Worm (Caenorhabditis elegans): ENCODE data around the gene srh-7.

The srh-7 gene

DNA sequence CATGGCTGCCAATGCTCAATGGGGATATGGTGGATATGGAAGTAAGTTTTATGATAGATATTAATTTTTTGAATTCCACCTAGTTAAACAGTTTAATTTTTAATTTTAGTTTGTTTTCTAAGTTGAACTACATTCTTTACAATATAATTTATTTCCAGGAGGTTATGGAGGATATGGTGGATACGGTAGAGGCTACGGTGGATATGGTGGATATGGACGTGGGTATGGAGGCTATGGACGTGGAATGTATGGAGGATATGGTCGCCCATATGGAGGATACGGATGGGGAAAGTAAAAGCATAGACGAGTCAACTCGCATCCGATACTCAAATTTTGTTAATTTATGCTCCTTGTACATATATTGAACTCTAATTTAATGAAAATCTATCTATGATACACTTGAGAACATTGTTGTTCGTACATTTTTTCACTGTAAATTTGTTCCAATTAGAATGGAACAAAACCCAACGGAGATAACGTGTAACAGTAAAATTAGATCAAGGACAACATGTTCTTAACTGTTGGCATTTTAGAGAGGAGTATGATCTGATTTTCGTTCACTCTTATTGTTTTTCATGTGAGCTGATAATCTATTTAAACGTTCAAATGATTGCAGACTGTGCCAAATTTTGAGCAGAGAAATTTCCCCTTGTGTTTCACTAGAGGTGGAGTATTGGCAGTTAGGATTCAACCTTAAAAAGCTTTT is 27.6 kb upstream of the srh-7 start:
- TF ChIP-seq nhr-25 (tag; optimal IDR thresholded peaks at IDR 0.05), result peak; percentile 51
- TF ChIP-seq R02D3.7 (tag; optimal IDR thresholded peaks at IDR 0.05), result no peak
- peak; percentile 75 for TF ChIP-seq nhr-23 (tag; optimal IDR thresholded peaks at IDR 0.05)
- TF ChIP-seq ceh-82 (tag; optimal IDR thresholded peaks at IDR 0.05), result no peak
- TF ChIP-seq nhr-77 (tag; optimal IDR thresholded peaks at IDR 0.05), result no peak
- no peak for TF ChIP-seq tbx-2 (tag; optimal IDR thresholded peaks at IDR 0.05)
- TF ChIP-seq nhr-43 (tag; optimal IDR thresholded peaks at IDR 0.05; ENCODE audit: poor library complexity, severe bottlenecking), result no peak
- TF ChIP-seq pqm-1 (tag; optimal IDR thresholded peaks at IDR 0.05), result no peak
- TF ChIP-seq fos-1 (tag; optimal IDR thresholded peaks at IDR 0.05), result no peak
- TF ChIP-seq ceh-9 (tag; optimal IDR thresholded peaks at IDR 0.05), result no peak
- no peak for TF ChIP-seq ztf-4 (tag; optimal IDR thresholded peaks at IDR 0.05)
- TF ChIP-seq eor-1 (tag; optimal IDR thresholded peaks at IDR 0.05), result no peak

DNA sequence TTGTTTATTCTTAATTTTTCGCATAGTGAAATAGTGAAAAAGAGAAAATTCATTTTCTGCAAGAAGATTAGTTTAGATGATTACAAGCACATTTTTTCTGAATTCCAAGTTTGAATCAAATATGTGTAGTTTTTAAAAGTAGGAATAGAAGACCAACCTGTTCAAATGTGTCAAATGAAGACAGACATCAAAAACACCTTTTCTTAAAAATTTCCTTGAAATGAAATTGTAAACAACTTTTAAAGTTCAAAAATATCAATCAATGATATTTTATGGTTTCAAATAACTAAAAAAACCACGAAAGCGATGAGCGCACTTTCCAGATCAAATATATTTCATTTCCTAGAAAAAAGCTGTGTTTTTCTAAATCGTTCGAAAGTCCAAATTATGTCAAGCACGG is 26.3 kb upstream of the srh-7 start, which contains the start of gene nlp-30:
TSS of gene nlp-30 (plus strand) at position 301 of the 400 bp plus-strand sequence.
- TF ChIP-seq snpc-4 (tag; optimal IDR thresholded peaks at IDR 0.05) (no peak), nhr-12 (tag; optimal IDR thresholded peaks at IDR 0.05) (no peak), tbx-2 (tag; optimal IDR thresholded peaks at IDR 0.05) (no peak), fkh-10 (GFP tag; optimal IDR thresholded peaks at IDR 0.05) (no peak), pqm-1 (tag; optimal IDR thresholded peaks at IDR 0.05) (no peak), lsy-12 (tag; optimal IDR thresholded peaks at IDR 0.05) (no peak), ceh-82 (tag; optimal IDR thresholded peaks at IDR 0.05) (no peak), unc-62 (GFP tag; optimal IDR thresholded peaks at IDR 0.05) (no peak), nhr-77 (tag; optimal IDR thresholded peaks at IDR 0.05) (no peak), ceh-9 (tag; optimal IDR thresholded peaks at IDR 0.05) (no peak), pha-4 (tag; optimal IDR thresholded peaks at IDR 0.05) (no peak), elt-3 (tag; optimal IDR thresholded peaks at IDR 0.05) (no peak), hmg-11 (tag; optimal IDR thresholded peaks at IDR 0.05) (no peak), lin-15B (tag; optimal IDR thresholded peaks at IDR 0.05) (no peak), daf-12 (tag; optimal IDR thresholded peaks at IDR 0.05) (no peak), nhr-23 (tag; optimal IDR thresholded peaks at IDR 0.05) (no peak), mml-1 (tag; optimal IDR thresholded peaks at IDR 0.05) (no peak), nfya-1 (tag; optimal IDR thresholded peaks at IDR 0.05; ENCODE audit: insufficient read depth) (no peak)

DNA sequence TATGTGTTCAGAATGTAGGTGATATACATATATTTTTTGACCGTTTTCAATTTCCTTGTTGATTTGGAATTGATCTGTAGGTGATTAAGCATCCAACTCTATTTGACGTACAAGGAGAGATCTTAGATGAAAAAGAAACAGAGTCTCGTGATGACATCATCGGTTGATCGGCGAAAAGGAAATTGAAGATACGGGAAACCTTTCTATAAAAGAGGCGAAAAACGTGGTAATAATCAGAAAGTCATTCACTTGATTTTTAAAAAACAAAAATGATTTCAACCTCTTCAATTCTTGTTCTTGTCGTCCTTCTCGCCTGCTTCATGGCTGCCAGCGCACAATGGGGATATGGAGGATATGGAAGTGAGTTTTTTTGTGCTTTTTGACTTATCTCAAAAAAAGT is 23.8 kb upstream of the srh-7 start, which contains the start of gene nlp-29:
TSS of gene nlp-29 (plus strand) at position 248 of the 400 bp plus-strand sequence.
- no peak for TF ChIP-seq fos-1 (tag; optimal IDR thresholded peaks at IDR 0.05)
- TF ChIP-seq ztf-4 (tag; optimal IDR thresholded peaks at IDR 0.05), result no peak
- TF ChIP-seq hmg-11 (tag; optimal IDR thresholded peaks at IDR 0.05), result no peak
- no peak for TF ChIP-seq ztf-11 (tag; optimal IDR thresholded peaks at IDR 0.05)
- TF ChIP-seq nhr-77 (tag; optimal IDR thresholded peaks at IDR 0.05), result no peak
- no peak for TF ChIP-seq nhr-28 (tag; optimal IDR thresholded peaks at IDR 0.05)
- TF ChIP-seq nhr-25 (tag; optimal IDR thresholded peaks at IDR 0.05), result peak; percentile 75
- TF ChIP-seq nhr-23 (tag; optimal IDR thresholded peaks at IDR 0.05), result peak; percentile 78
- TF ChIP-seq nfya-1 (tag; optimal IDR thresholded peaks at IDR 0.05; ENCODE audit: insufficient read depth), result no peak

DNA sequence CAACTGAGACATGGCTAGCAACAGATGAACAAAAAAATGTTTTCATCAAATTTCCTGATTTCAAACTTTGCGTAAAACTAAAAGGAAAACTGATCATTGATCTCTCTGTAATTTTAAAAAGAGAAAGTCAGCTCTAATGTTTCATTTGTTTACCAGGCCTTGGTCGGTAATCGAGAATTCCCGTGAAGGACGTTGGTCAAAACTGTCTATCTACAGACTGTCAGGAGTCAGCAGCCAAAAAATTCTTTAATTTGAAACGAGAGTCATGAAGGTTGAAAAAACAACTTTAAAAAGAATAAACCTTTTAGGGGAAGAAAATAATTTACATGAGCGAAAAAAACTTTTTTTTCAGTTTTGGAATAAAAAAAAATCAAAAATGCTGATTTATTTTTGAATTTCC is 22.9 kb upstream of the srh-7 start:
- TF ChIP-seq elt-2 (tag; optimal IDR thresholded peaks at IDR 0.05), result no peak
- TF ChIP-seq fkh-2 (tag; optimal IDR thresholded peaks at IDR 0.05), result no peak
- TF ChIP-seq hmg-11 (tag; optimal IDR thresholded peaks at IDR 0.05), result no peak
- TF ChIP-seq aly-2 (tag; optimal IDR thresholded peaks at IDR 0.05), result no peak
- no peak for TF ChIP-seq ceh-16 (tag; optimal IDR thresholded peaks at IDR 0.05)
- TF ChIP-seq lin-15B (tag; optimal IDR thresholded peaks at IDR 0.05), result no peak
- no peak for TF ChIP-seq ceh-28 (tag; optimal IDR thresholded peaks at IDR 0.05)
- TF ChIP-seq nhr-12 (tag; optimal IDR thresholded peaks at IDR 0.05), result no peak
- no peak for TF ChIP-seq R02D3.7 (tag; optimal IDR thresholded peaks at IDR 0.05)
- TF ChIP-seq nhr-77 (tag; optimal IDR thresholded peaks at IDR 0.05), result no peak
- TF ChIP-seq nhr-28 (tag; optimal IDR thresholded peaks at IDR 0.05), result no peak

DNA sequence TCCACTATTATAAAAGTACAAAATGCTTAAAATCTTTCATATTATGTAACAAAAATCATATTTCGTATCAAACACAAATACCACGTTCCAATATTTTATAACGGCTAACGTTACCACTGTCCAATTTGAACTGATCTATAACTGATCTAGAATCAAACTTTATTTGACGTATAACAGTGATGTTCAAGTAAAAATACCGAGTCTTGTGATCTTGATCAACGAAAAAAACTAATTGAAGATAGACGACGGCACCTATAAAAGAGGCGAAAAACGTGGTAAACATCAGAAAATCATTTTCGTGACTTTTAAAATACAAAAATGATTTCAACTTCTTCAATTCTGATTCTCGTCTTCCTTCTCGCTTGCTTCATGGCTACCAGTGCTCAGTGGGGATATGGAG is 20.4 kb upstream of the srh-7 start, which contains the start of gene nlp-28:
TSS of gene nlp-28 (plus strand) at position 285 of the 400 bp plus-strand sequence.
- no peak for TF ChIP-seq ceh-82 (tag; optimal IDR thresholded peaks at IDR 0.05)
- no peak for TF ChIP-seq tbx-2 (tag; optimal IDR thresholded peaks at IDR 0.05)
- TF ChIP-seq elt-2 (tag; optimal IDR thresholded peaks at IDR 0.05), result no peak
- TF ChIP-seq unc-39 (tag; optimal IDR thresholded peaks at IDR 0.05), result no peak
- no peak for TF ChIP-seq zag-1 (tag; optimal IDR thresholded peaks at IDR 0.05)
- no peak for TF ChIP-seq ceh-16 (tag; optimal IDR thresholded peaks at IDR 0.05)
- no peak for TF ChIP-seq eor-1 (tag; optimal IDR thresholded peaks at IDR 0.05)
- TF ChIP-seq lin-39 (tag; optimal IDR thresholded peaks at IDR 0.05), result no peak
- no peak for TF ChIP-seq lsy-12 (tag; optimal IDR thresholded peaks at IDR 0.05)
- no peak for TF ChIP-seq ceh-28 (tag; optimal IDR thresholded peaks at IDR 0.05)
- no peak for TF ChIP-seq nhr-77 (tag; optimal IDR thresholded peaks at IDR 0.05)

Measured in whole organism, L3 larva.